Worm (Caenorhabditis elegans): ENCODE measurements around the gene K06B9.6.

ce11 chrIV:4216099-4216894 lies 19.7 kb upstream of the K06B9.6 start:
- no peak for TF ChIP-seq ceh-82 (tag; optimal IDR thresholded peaks at IDR 0.05)
- TF ChIP-seq nhr-28 (tag; optimal IDR thresholded peaks at IDR 0.05): no peak
- no peak for TF ChIP-seq ceh-88 (GFP tag; IDR thresholded peaks at IDR 0.05)
- TF ChIP-seq sptf-1 (tag; optimal IDR thresholded peaks at IDR 0.05): no peak

All from whole organism, L1 larva.